Worm (Caenorhabditis elegans) whole organism, young adult: ENCODE data around the gene zig-8.

Source experiments
- C06A6.2 ChIP-seq: fragments of 200-800 bp; sonication (Bioruptor generic); conservative IDR thresholded peaks from 2 replicates; pipeline ENCODE4 v1.3.6; 2022; ENCODE audit warnings: missing genetic modification characterization, missing compliant biosample characterization
- D2030.7 ChIP-seq: fragments of 200-800 bp; sonication (Bioruptor generic); IDR thresholded peaks from 2 replicates; pipeline ENCODE4 v1.3.6; 2022; ENCODE audit warnings: missing genetic modification reagents, missing genetic modification characterization, missing compliant biosample characterization
- F39B2.1 ChIP-seq: fragments of 200-800 bp; sonication (Bioruptor generic); IDR thresholded peaks from 2 replicates; pipeline ENCODE4 v1.3.6; 2022; ENCODE audit warnings: missing genetic modification reagents, missing genetic modification characterization, missing compliant biosample characterization
- K11D2.4 ChIP-seq: fragments of 200-800 bp; sonication (Bioruptor generic); IDR thresholded peaks from 2 replicates; pipeline ENCODE4 v1.3.6; 2022; ENCODE audit warnings: missing genetic modification reagents, missing genetic modification characterization, missing compliant biosample characterization
- K12H6.12 ChIP-seq: fragments of 200-800 bp; sonication (Bioruptor generic); optimal IDR thresholded peaks from 2 replicates; lab custom pipeline; 2018; ENCODE audit warnings: mild to moderate bottlenecking, missing genetic modification characterization, missing compliant biosample characterization
- T07F8.4 ChIP-seq: sonication (generic microtip); optimal IDR thresholded peaks from 2 replicates; lab custom pipeline; 2016; ENCODE audit warnings: mild to moderate bottlenecking, missing genetic modification characterization, moderate library complexity, missing compliant biosample characterization
- Y79H2A.3 ChIP-seq: fragments of 200-800 bp; sonication (Bioruptor generic); conservative IDR thresholded peaks from 2 replicates; pipeline ENCODE4 v1.3.6; 2022; ENCODE audit warnings: missing genetic modification reagents, missing genetic modification characterization, missing compliant biosample characterization
- Y95B8A.8 ChIP-seq: fragments of 200-800 bp; sonication (Bioruptor generic); IDR thresholded peaks from 2 replicates; pipeline ENCODE4 v1.3.6; 2022; ENCODE audit warnings: missing genetic modification reagents, missing genetic modification characterization, missing compliant biosample characterization
- ZK185.1 ChIP-seq: sonication (generic microtip); optimal IDR thresholded peaks from 2 replicates; lab custom pipeline; 2016; ENCODE audit warnings: mild to moderate bottlenecking, missing genetic modification characterization, missing compliant biosample characterization; ENCODE audit not compliant: poor library complexity, severe bottlenecking
- atf-7 ChIP-seq: sonication (generic microtip); optimal IDR thresholded peaks from 2 replicates; lab custom pipeline; 2017; ENCODE audit warnings: mild to moderate bottlenecking, missing genetic modification characterization, missing compliant biosample characterization
- attf-3 ChIP-seq: fragments of 200-800 bp; sonication (Bioruptor generic); conservative IDR thresholded peaks from 2 replicates; pipeline ENCODE4 v1.3.6; 2022; ENCODE audit warnings: missing genetic modification reagents, missing genetic modification characterization, missing compliant biosample characterization
- bed-1 ChIP-seq: fragments of 200-800 bp; sonication (Bioruptor generic); IDR thresholded peaks from 2 replicates; pipeline ENCODE4 v1.3.6; 2022; ENCODE audit warnings: missing genetic modification reagents, missing genetic modification characterization, missing compliant biosample characterization
- ceh-40 ChIP-seq: fragments of 200-800 bp; sonication (Bioruptor generic); IDR thresholded peaks from 2 replicates; pipeline ENCODE4 v1.3.6; 2022; ENCODE audit warnings: missing genetic modification characterization, missing compliant biosample characterization
- chd-7 ChIP-seq: sonication (generic microtip); optimal IDR thresholded peaks from 2 replicates; lab custom pipeline; 2016; ENCODE audit warnings: mild to moderate bottlenecking, missing genetic modification characterization, moderate library complexity, missing compliant biosample characterization
- dox-1 ChIP-seq: fragments of 200-800 bp; sonication (Bioruptor generic); IDR thresholded peaks from 2 replicates; pipeline ENCODE4 v1.3.6; 2022; ENCODE audit warnings: missing genetic modification reagents, missing genetic modification characterization, missing compliant biosample characterization
- dpl-1 ChIP-seq: fragments of 150-350 bp; optimal IDR thresholded peaks from 2 replicates; lab custom pipeline; 2014; ENCODE audit warnings: missing biosample characterization, missing genetic modification reagents, missing genetic modification characterization
- efl-1 ChIP-seq: fragments of 150-350 bp; optimal IDR thresholded peaks from 2 replicates; lab custom pipeline; 2014; ENCODE audit warnings: missing biosample characterization, missing genetic modification reagents, missing genetic modification characterization
- egrh-3 ChIP-seq: fragments of 200-800 bp; sonication (Bioruptor generic); IDR thresholded peaks from 2 replicates; pipeline ENCODE4 v1.3.6; 2022; ENCODE audit warnings: missing genetic modification reagents, missing genetic modification characterization, missing compliant biosample characterization
- ekl-4 ChIP-seq: fragments of 200-800 bp; sonication (Bioruptor generic); IDR thresholded peaks from 2 replicates; pipeline ENCODE4 v1.3.6; 2022; ENCODE audit warnings: missing genetic modification reagents, missing genetic modification characterization, missing compliant biosample characterization
- ets-4 ChIP-seq: fragments of 200-800 bp; sonication (Bioruptor generic); optimal IDR thresholded peaks from 2 replicates; lab custom pipeline; 2018; ENCODE audit warnings: mild to moderate bottlenecking, missing genetic modification characterization, missing compliant biosample characterization
- hlh-26 ChIP-seq: fragments of 200-800 bp; sonication (Bioruptor generic); conservative IDR thresholded peaks from 2 replicates; pipeline ENCODE4 v1.3.6; 2022; ENCODE audit warnings: missing genetic modification reagents, missing genetic modification characterization, missing compliant biosample characterization
- lin-26 ChIP-seq: fragments of 200-800 bp; sonication (Bioruptor generic); IDR thresholded peaks from 2 replicates; pipeline ENCODE4 v1.3.6; 2022; ENCODE audit warnings: missing genetic modification reagents, missing genetic modification characterization, missing compliant biosample characterization
- lin-40 ChIP-seq: sonication (generic microtip); optimal IDR thresholded peaks from 2 replicates; lab custom pipeline; 2016; ENCODE audit warnings: missing genetic modification characterization, mild to moderate bottlenecking, missing compliant biosample characterization, missing genotype, missing genetic modification reagents
- lin-54 ChIP-seq: fragments of 200-800 bp; sonication (Bioruptor generic); optimal IDR thresholded peaks from 2 replicates; lab custom pipeline; 2018; ENCODE audit warnings: mild to moderate bottlenecking, missing genetic modification characterization, missing compliant biosample characterization
- lsl-1 ChIP-seq: fragments of 200-800 bp; sonication (Bioruptor generic); optimal IDR thresholded peaks from 2 replicates; lab custom pipeline; 2018; ENCODE audit warnings: mild to moderate bottlenecking, missing genetic modification characterization, moderate library complexity, missing compliant biosample characterization
- mcd-1 ChIP-seq: fragments of 200-800 bp; sonication (Bioruptor generic); IDR thresholded peaks from 2 replicates; pipeline ENCODE4 v1.3.6; 2022; ENCODE audit warnings: missing genetic modification reagents, missing genetic modification characterization, missing compliant biosample characterization
- mel-28 ChIP-seq: sonication (generic microtip); optimal IDR thresholded peaks from 2 replicates; lab custom pipeline; 2016; ENCODE audit warnings: borderline replicate concordance, mild to moderate bottlenecking, missing genetic modification characterization, missing compliant biosample characterization
- nhr-179 ChIP-seq: sonication (generic microtip); optimal IDR thresholded peaks from 2 replicates; lab custom pipeline; 2016; ENCODE audit warnings: mild to moderate bottlenecking, missing genetic modification characterization, missing compliant biosample characterization
- nhr-90 ChIP-seq: sonication (generic microtip); optimal IDR thresholded peaks from 2 replicates; lab custom pipeline; 2016; ENCODE audit warnings: missing genotype, mild to moderate bottlenecking, missing genetic modification characterization, missing compliant biosample characterization
- rcor-1 ChIP-seq: fragments of 200-800 bp; sonication (Bioruptor generic); IDR thresholded peaks from 2 replicates; pipeline ENCODE4 v1.3.6; 2022; ENCODE audit warnings: missing genetic modification reagents, missing genetic modification characterization, missing compliant biosample characterization
- rec-8 ChIP-seq, 2 experiments: sonication (generic microtip); optimal IDR thresholded peaks; 2 replicates each; lab custom pipeline; 2016; ENCODE audit warnings: mild to moderate bottlenecking in 2 of 2, missing genetic modification characterization in 2 of 2, missing genetic modification reagents in 2 of 2, missing genotype in 2 of 2, missing biosample characterization in 1 of 2, missing compliant biosample characterization in 1 of 2, moderate library complexity in 1 of 2
- sdz-38 ChIP-seq: sonication (generic microtip); optimal IDR thresholded peaks from 2 replicates; lab custom pipeline; 2016; ENCODE audit warnings: missing genotype, missing genetic modification characterization, missing compliant biosample characterization
- tbx-9 ChIP-seq: sonication (generic microtip); optimal IDR thresholded peaks from 2 replicates; lab custom pipeline; 2016; ENCODE audit warnings: borderline replicate concordance, missing genetic modification characterization, inconsistent platforms, missing compliant biosample characterization
- unc-62 ChIP-seq: fragments of 150-350 bp; optimal IDR thresholded peaks from 2 replicates; lab custom pipeline; 2014; ENCODE audit warnings: missing biosample characterization, missing genetic modification reagents, missing genetic modification characterization
- zfh-2 ChIP-seq: fragments of 200-800 bp; sonication (Bioruptor generic); conservative IDR thresholded peaks from 2 replicates; pipeline ENCODE4 v1.3.6; 2022; ENCODE audit warnings: missing genetic modification reagents, missing genetic modification characterization, missing compliant biosample characterization
- ztf-25 ChIP-seq: fragments of 200-800 bp; sonication (Bioruptor generic); IDR thresholded peaks from 2 replicates; pipeline ENCODE4 v1.3.6; 2022; ENCODE audit warnings: missing genetic modification reagents, missing genetic modification characterization, missing compliant biosample characterization
- ztf-28 ChIP-seq: fragments of 200-800 bp; sonication (Bioruptor generic); IDR thresholded peaks from 2 replicates; pipeline ENCODE4 v1.3.6; 2022; ENCODE audit warnings: missing genetic modification reagents, missing genetic modification characterization, missing compliant biosample characterization

zig-8 gene

DNA sequence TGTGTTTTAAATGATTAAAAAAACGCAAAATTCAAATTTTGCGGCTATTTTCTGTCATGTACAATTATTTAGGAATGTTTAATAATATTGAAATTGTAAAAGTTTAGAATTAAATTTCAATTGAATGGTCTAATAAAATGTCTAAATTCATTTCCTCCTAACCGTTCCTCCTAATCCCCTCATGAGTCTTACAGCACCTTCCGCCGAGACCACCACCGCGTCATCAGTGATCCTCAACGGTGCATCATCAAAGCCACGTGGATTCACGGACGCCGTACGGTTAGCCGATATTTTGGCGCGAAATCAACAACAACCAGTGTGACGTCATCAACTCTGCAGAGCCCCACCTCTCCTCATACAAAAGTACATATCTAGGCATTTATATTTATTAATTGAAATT is 1.2 kb upstream of the zig-8 start:
- TF ChIP-seq nhr-179: no peak

DNA sequence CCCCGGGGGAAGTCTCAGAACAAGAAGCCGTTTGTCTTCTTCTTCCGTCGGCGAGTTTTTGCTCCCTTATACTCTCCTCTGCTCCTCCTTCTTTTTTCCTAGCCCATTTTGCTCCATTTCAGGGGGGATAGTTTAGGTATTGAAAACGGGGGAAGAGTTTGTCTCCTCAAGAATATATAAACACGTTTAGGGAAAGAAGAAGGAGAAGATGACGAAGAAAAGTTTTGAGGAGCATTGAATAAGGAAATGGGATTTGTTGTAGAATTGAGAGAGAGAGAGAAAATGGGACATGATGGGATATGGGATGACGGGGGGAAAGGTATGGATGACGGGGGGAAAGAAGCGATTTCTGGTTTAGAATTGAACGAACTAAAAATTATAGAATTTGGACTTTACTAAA is 3.8 kb downstream of the zig-8 start:
- 0 out of 2 replicates have a peak, but pooled peaks have one; percentile 37 for TF ChIP-seq zfh-2
- TF ChIP-seq K12H6.12 (tag; lab: Kevin White, UChicago): no peak
- TF ChIP-seq, all 124 proteins: peak for 1

DNA sequence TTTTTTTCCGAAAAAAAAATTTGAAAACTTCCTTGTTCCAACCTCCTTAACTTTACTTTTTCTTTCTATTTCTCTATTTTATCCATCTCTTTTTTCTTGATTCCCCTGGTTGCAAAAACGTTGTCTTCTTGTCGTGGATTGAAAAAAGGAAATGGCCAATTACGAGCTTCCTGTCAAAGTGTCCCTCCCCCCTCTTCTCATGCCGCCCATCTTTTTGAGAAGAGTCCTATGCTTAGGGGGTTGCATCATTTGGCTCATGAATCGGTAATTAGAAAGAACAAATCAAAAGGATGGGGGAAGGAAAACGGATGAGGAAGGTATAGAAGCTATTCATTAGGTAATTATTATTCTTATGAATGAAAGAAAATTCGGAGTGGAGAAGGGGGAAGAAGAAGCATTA is 7.5 kb downstream of the zig-8 start:
- TF ChIP-seq rcor-1 (GFP tag; lab: Robert Waterston, UW) (no peak), tbx-9 (no peak), ztf-25 (no peak), ceh-40 (GFP tag; lab: Robert Waterston, UW) (no peak), hlh-26 (GFP tag; lab: Robert Waterston, UW) (no peak), ets-4 (GFP tag; lab: Kevin White, UChicago) (no peak), dpl-1 (GFP tag; lab: Kevin White, UChicago) (no peak), bed-1 (no peak), chd-7 (tag; lab: Kevin White, UChicago) (no peak), Y79H2A.3 (GFP tag; lab: Robert Waterston, UW) (no peak), ZK185.1 (no peak), Y95B8A.8 (GFP tag; lab: Robert Waterston, UW) (no peak), K11D2.4 (GFP tag; lab: Robert Waterston, UW) (no peak), nhr-90 (tag; lab: Kevin White, UChicago) (no peak), C06A6.2 (no peak), lin-54 (GFP tag; lab: Kevin White, UChicago) (no peak), nhr-179 (no peak), sdz-38 (tag; lab: Kevin White, UChicago) (no peak)

DNA sequence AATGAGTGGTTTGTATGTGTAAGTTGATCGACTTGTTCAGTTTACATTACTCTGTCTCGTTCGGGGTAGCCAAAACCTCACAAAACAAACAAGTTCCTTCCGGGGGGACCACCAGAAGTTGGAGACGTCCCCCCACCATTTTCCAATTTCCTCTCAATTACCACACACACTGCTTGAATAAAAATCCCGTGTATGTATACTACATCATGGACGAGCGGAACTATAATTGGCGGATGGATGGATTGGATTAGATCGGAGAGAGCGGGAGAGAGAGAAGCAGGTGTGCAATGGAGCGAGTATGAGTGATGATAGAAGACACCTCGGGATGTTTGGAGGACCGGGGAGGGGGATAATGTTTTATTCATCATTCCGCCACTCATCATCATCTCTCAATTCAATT is 11.6 kb downstream of the zig-8 start:
- TF ChIP-seq F39B2.1 (GFP tag; lab: Robert Waterston, UW): no peak
- no peak for TF ChIP-seq mel-28
- 0 out of 2 replicates have a peak, but pooled peaks have one; percentile 34 for TF ChIP-seq ztf-28
- TF ChIP-seq tbx-9: no peak
- TF ChIP-seq, all 124 proteins: peak for 1

DNA sequence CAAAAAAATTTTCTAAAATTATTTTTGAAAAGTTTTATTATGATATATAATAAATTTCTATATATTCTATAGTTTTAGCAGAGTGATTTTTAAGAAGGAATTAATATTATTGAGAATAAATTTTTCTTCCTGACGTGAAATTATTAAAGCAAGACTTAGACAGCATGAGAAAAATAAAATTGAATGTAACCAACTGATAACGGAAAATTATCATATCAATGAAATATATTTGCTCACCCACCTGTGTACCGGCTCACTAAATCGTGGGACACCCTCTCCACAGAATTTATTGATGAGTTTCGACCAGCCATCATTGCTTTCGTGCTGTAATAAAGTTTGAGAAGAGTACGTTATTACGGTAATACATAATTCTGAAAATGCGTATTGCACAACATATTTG is 19.7 kb downstream of the zig-8 start, which contains the start of gene bre-2:
Gene bre-2 (minus strand): TSS at position 326 of the 400 bp plus-strand sequence.
- TF ChIP-seq attf-3 (GFP tag; lab: Robert Waterston, UW): no peak
- TF ChIP-seq lin-26 (GFP tag; lab: Robert Waterston, UW): no peak
- TF ChIP-seq atf-7: no peak
- TF ChIP-seq, all 124 proteins: peak for 0

DNA sequence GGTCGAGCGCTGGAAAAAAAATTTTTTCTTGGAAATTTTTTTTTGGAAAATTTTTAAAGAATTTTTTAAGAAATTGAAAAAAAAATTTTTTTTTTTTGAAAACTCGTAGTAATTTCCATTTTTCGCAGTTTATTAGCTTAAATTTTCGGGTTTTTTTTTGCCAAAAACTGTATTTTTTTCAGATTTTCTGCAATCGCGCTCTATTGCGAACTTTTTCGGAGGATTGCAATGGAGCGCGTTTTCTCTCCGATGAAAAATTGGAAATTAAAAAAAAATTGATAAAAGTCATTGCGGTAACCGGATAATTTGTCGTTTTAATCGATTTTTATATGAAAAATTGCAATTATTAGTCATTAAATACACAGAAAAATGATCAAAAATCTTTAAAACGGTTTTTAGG is 32.1 kb downstream of the zig-8 start:
- no peak for TF ChIP-seq rec-8 (tag; optimal IDR thresholded peaks at IDR 0.05; lab: Kevin White, UChicago)
- peak; percentile 33; the same call in 1 of the 2 replicates for TF ChIP-seq D2030.7 (GFP tag; lab: Robert Waterston, UW)
- TF ChIP-seq efl-1 (GFP tag; lab: Kevin White, UChicago): peak; percentile 34
- TF ChIP-seq T07F8.4 (tag; lab: Kevin White, UChicago): no peak
- no peak for TF ChIP-seq Y79H2A.3 (GFP tag; lab: Robert Waterston, UW)
- no peak for TF ChIP-seq unc-62 (GFP tag; lab: Kevin White, UChicago)
- no peak for TF ChIP-seq egrh-3
- TF ChIP-seq ekl-4: no peak
- no peak for TF ChIP-seq dox-1 (GFP tag; lab: Robert Waterston, UW)
- TF ChIP-seq mcd-1 (GFP tag; lab: Robert Waterston, UW): peak; percentile 75
- TF ChIP-seq lin-26 (GFP tag; lab: Robert Waterston, UW): no peak
- peak; percentile 47 for TF ChIP-seq lsl-1 (GFP tag; lab: Kevin White, UChicago)
- no peak for TF ChIP-seq lin-40
